Fruit fly (Drosophila melanogaster) whole organism, embryonic: ENCODE data around the gene CG42397.

Source experiments
- CG12155 ChIP-seq: fragments of 200-800 bp; sonication (Bioruptor generic); optimal IDR thresholded peaks from 3 replicates; lab custom pipeline; 2016; ENCODE audit warnings: missing biosample characterization, missing genetic modification characterization
- CG13775 ChIP-seq: fragments of 200-800 bp; sonication (Bioruptor generic); optimal IDR thresholded peaks from 3 replicates; lab custom pipeline; 2017; ENCODE audit warnings: missing biosample characterization, mild to moderate bottlenecking, missing genetic modification characterization
- CG5180 ChIP-seq: fragments of 200-800 bp; sonication (Bioruptor generic); optimal IDR thresholded peaks from 3 replicates; lab custom pipeline; 2017; ENCODE audit warnings: missing biosample characterization, missing genetic modification characterization, mild to moderate bottlenecking, moderate library complexity, missing genetic modification reagents
- CG6254 ChIP-seq: fragments of 200-800 bp; sonication (Bioruptor generic); optimal IDR thresholded peaks from 3 replicates; lab custom pipeline; 2017; ENCODE audit warnings: mild to moderate bottlenecking, missing biosample characterization, missing genetic modification reagents, missing genetic modification characterization
- Dek ChIP-seq: fragments of 200-800 bp; sonication (Bioruptor generic); optimal IDR thresholded peaks from 3 replicates; lab custom pipeline; 2019; ENCODE audit warnings: missing biosample characterization, mild to moderate bottlenecking, missing genetic modification characterization, moderate library complexity
- Nf-YB ChIP-seq: fragments of 200-800 bp; sonication (Bioruptor generic); optimal IDR thresholded peaks from 3 replicates; lab custom pipeline; 2019; ENCODE audit warnings: missing biosample characterization, mild to moderate bottlenecking, missing genetic modification characterization, moderate library complexity
- Xrp1 ChIP-seq: fragments of 200-800 bp; sonication (Bioruptor generic); IDR thresholded peaks from 2 replicates; pipeline ENCODE4 v1.3.6; 2022; ENCODE audit warnings: missing biosample characterization, missing genetic modification characterization
- ash1 ChIP-seq: fragments of 200-800 bp; sonication (Bioruptor generic); optimal IDR thresholded peaks from 2 replicates; lab custom pipeline; 2018; ENCODE audit warnings: missing biosample characterization, mild to moderate bottlenecking, missing genetic modification characterization
- gem ChIP-seq: fragments of 200-800 bp; sonication (Bioruptor generic); optimal IDR thresholded peaks from 2 replicates; lab custom pipeline; 2019; ENCODE audit warnings: missing biosample characterization, mild to moderate bottlenecking, missing genetic modification characterization, moderate library complexity
- psq ChIP-seq: fragments of 200-800 bp; sonication (Bioruptor generic); optimal IDR thresholded peaks from 2 replicates; lab custom pipeline; 2017; ENCODE audit warnings: missing biosample characterization, missing genetic modification characterization
- sima ChIP-seq: fragments of 200-800 bp; sonication (Bioruptor generic); optimal IDR thresholded peaks from 2 replicates; lab custom pipeline; 2016; ENCODE audit warnings: missing biosample characterization, missing genetic modification characterization
- slp2 ChIP-seq: fragments of 200-800 bp; sonication (Bioruptor generic); optimal IDR thresholded peaks from 2 replicates; lab custom pipeline; 2016; ENCODE audit warnings: missing biosample characterization, missing genetic modification characterization
- tna ChIP-seq: fragments of 200-800 bp; sonication (Bioruptor generic); IDR thresholded peaks from 2 replicates; pipeline ENCODE4 v1.3.6; 2022; ENCODE audit warnings: missing biosample characterization, missing genetic modification characterization; ENCODE audit not compliant: partially characterized antibody
- tx ChIP-seq: fragments of 200-800 bp; sonication (Bioruptor generic); optimal IDR thresholded peaks from 2 replicates; lab custom pipeline; 2016; ENCODE audit warnings: missing biosample characterization, missing genetic modification characterization

DNA sequence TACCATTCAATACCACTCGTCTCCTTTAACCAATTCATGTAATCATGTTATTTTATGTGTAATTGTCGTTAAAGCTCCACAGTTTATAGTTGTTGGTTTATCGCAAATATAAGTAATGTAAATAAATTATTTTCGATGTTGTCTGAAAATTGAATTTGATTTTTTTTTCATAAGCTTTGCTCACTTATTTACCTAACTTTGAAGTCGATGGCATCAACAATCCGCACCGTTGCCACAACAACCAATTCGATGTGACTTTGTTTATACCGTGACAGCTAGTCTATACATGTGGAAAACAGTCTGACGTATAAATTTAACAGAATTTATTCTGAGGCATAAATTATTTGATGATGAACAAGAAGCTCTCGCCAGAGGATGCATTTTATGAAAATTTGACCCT is 16.8 kb upstream of the CG42397 start, which contains the start of gene CG6931:
- TF ChIP-seq ash1 (GFP tag; lab: Kevin White, UChicago) (no peak), gem (tag; lab: Kevin White, UChicago) (no peak), slp2 (no peak), psq (GFP tag; lab: Kevin White, UChicago) (no peak), CG12155 (GFP tag; lab: Kevin White, UChicago) (no peak), Nf-YB (no peak), Dek (tag; lab: Kevin White, UChicago) (no peak), tx (GFP tag; lab: Kevin White, UChicago) (no peak), CG6254 (GFP tag; lab: Kevin White, UChicago) (no peak), CG13775 (GFP tag; lab: Kevin White, UChicago) (no peak), CG5180 (GFP tag; lab: Kevin White, UChicago) (no peak), tna (GFP tag; lab: Robert Waterston, UW) (no peak), sima (GFP tag; lab: Kevin White, UChicago) (no peak), Xrp1 (no peak)
